Fruit fly (Drosophila melanogaster) whole organism: Measurements from ENCODE around the gene CG12592.

Source experiments
- CG8478 ChIP-seq: fragments of >200 bp; optimal IDR thresholded peaks from 2 replicates; lab custom pipeline; 2018; ENCODE audit warnings: inconsistent platforms
- EcR ChIP-seq, 2 experiments: fragments of >200 bp; optimal IDR thresholded peaks; 2 replicates each; lab custom pipeline; 2017; ENCODE audit warnings: missing biosample characterization in 2 of 2, missing genetic modification characterization in 2 of 2, missing genetic modification reagents in 2 of 2
- psq ChIP-seq: fragments of >200 bp; optimal IDR thresholded peaks from 2 replicates; lab custom pipeline; 2017

- TF ChIP-seq CG8478 (lab: Kevin White, UChicago) (no peak), psq (lab: Kevin White, UChicago) (no peak), EcR (GFP tag; optimal IDR thresholded peaks at IDR 0.05; lab: Kevin White, UChicago) (no peak)
These were observed 51.8 kb downstream of the CG12592 start for dm6 chr3R:10389877-10390468.
